Worm (Caenorhabditis elegans): ENCODE results near the gene hrde-1.

ce11 chrIII:4209188-4209587, 33.2 kb upstream of the hrde-1 start, which contains the start of gene phlp-2:
- TF ChIP-seq med-1 (GFP tag; optimal IDR thresholded peaks at IDR 0.05; ENCODE audit: insufficient read depth) (no peak), ref-1 (GFP tag; conservative IDR thresholded peaks at IDR 0.05) (no peak), cog-1 (tag; optimal IDR thresholded peaks at IDR 0.05) (no peak), klf-2 (GFP tag; conservative IDR thresholded peaks at IDR 0.05) (no peak), flt-1 (GFP tag; IDR thresholded peaks at IDR 0.05) (no peak), ztf-29 (GFP tag; IDR thresholded peaks at IDR 0.05) (no peak), ztf-23 (GFP tag; IDR thresholded peaks at IDR 0.05) (no peak), tab-1 (GFP tag; IDR thresholded peaks at IDR 0.05) (no peak), T22C8.4 (GFP tag; IDR thresholded peaks at IDR 0.05) (no peak)
